Fruit fly (Drosophila melanogaster) whole organism, embryonic: Measurements from ENCODE around the gene Obp19d.

ENCODE experiments used
- Adf1 ChIP-seq: fragments of 200-800 bp; sonication (Bioruptor generic); IDR thresholded peaks from 2 replicates; pipeline ENCODE4 v1.3.6; 2022; ENCODE audit warnings: missing biosample characterization, missing genetic modification characterization
- CG10366 ChIP-seq: fragments of 200-800 bp; sonication (Bioruptor generic); IDR thresholded peaks from 2 replicates; pipeline ENCODE4 v1.3.6; 2022; ENCODE audit warnings: missing biosample characterization, missing genetic modification characterization
- CG12744 ChIP-seq: fragments of 200-800 bp; sonication (Bioruptor generic); optimal IDR thresholded peaks from 2 replicates; lab custom pipeline; 2016; ENCODE audit warnings: missing biosample characterization, missing genetic modification characterization
- CG13624 ChIP-seq: fragments of 200-800 bp; sonication (Bioruptor generic); optimal IDR thresholded peaks from 2 replicates; lab custom pipeline; 2016; ENCODE audit warnings: missing biosample characterization, missing genetic modification characterization
- CG14667 ChIP-seq: fragments of 200-800 bp; sonication (Bioruptor generic); IDR thresholded peaks from 2 replicates; pipeline ENCODE4 v1.3.6; 2022; ENCODE audit warnings: missing biosample characterization, missing genetic modification characterization
- CG15514 ChIP-seq: fragments of 200-800 bp; sonication (Bioruptor generic); optimal IDR thresholded peaks from 3 replicates; lab custom pipeline; 2017; ENCODE audit warnings: missing biosample characterization, missing genetic modification characterization, mild to moderate bottlenecking, moderate library complexity, missing genetic modification reagents
- CG16815 ChIP-seq: fragments of 200-800 bp; sonication (Bioruptor generic); optimal IDR thresholded peaks from 3 replicates; lab custom pipeline; 2017; ENCODE audit warnings: missing biosample characterization, mild to moderate bottlenecking, missing genetic modification characterization
- CG2678 ChIP-seq: fragments of 200-800 bp; sonication (Bioruptor generic); optimal IDR thresholded peaks from 3 replicates; lab custom pipeline; 2019; ENCODE audit warnings: missing biosample characterization, mild to moderate bottlenecking, missing genetic modification characterization, moderate library complexity
- CG2889 ChIP-seq: fragments of 200-800 bp; sonication (Bioruptor generic); IDR thresholded peaks from 3 replicates; pipeline ENCODE4 v1.3.6; 2022; ENCODE audit warnings: missing biosample characterization, missing genetic modification characterization
- CG3995 ChIP-seq: fragments of 200-800 bp; sonication (Bioruptor generic); optimal IDR thresholded peaks from 3 replicates; lab custom pipeline; 2016; ENCODE audit warnings: missing biosample characterization, missing genetic modification characterization
- CG43689 ChIP-seq: fragments of 200-800 bp; sonication (Bioruptor generic); IDR thresholded peaks from 2 replicates; pipeline ENCODE4 v1.3.6; 2022; ENCODE audit warnings: missing biosample characterization, missing genetic modification characterization
- CG4404 ChIP-seq: fragments of 200-800 bp; sonication (Bioruptor generic); IDR thresholded peaks from 2 replicates; pipeline ENCODE4 v1.3.6; 2022; ENCODE audit warnings: missing biosample characterization, missing genetic modification characterization
- CG4820 ChIP-seq: fragments of 200-800 bp; sonication (Bioruptor generic); optimal IDR thresholded peaks from 3 replicates; lab custom pipeline; 2016; ENCODE audit warnings: missing biosample characterization, missing genetic modification characterization
- CG6272 ChIP-seq: fragments of 200-800 bp; sonication (Bioruptor generic); IDR thresholded peaks from 2 replicates; pipeline ENCODE4 v1.3.6; 2022; ENCODE audit warnings: missing biosample characterization, missing genetic modification characterization
- CG7963 ChIP-seq: fragments of 200-800 bp; sonication (Bioruptor generic); IDR thresholded peaks from 3 replicates; pipeline ENCODE4 v1.3.6; 2022; ENCODE audit warnings: missing biosample characterization, missing genetic modification characterization; ENCODE audit not compliant: partially characterized antibody
- CG9817 ChIP-seq: fragments of 200-800 bp; sonication (Bioruptor generic); optimal IDR thresholded peaks from 2 replicates; lab custom pipeline; 2018; ENCODE audit warnings: missing biosample characterization, mild to moderate bottlenecking, missing genetic modification characterization, moderate library complexity
- Doc2 ChIP-seq: fragments of 200-800 bp; sonication (Bioruptor generic); IDR thresholded peaks from 2 replicates; pipeline ENCODE4 v1.3.6; 2022; ENCODE audit warnings: missing biosample characterization, missing genetic modification characterization
- Dp ChIP-seq: fragments of 200-800 bp; sonication (Bioruptor generic); optimal IDR thresholded peaks from 2 replicates; lab custom pipeline; 2018; ENCODE audit warnings: missing biosample characterization, mild to moderate bottlenecking, missing genetic modification characterization, moderate library complexity
- ERR ChIP-seq: fragments of 200-800 bp; sonication (Bioruptor generic); optimal IDR thresholded peaks from 2 replicates; lab custom pipeline; 2016; ENCODE audit warnings: missing biosample characterization, missing genetic modification characterization
- Ets65A ChIP-seq: fragments of 200-800 bp; sonication (Bioruptor generic); peaks from one replicate; lab custom pipeline; 2016; ENCODE audit warnings: missing biosample characterization, missing genetic modification characterization
- HLH4C ChIP-seq: fragments of 200-800 bp; sonication (Bioruptor generic); IDR thresholded peaks from 3 replicates; pipeline ENCODE4 v1.3.6; 2022; ENCODE audit warnings: missing biosample characterization, missing genetic modification characterization; ENCODE audit not compliant: partially characterized antibody
- HmgD ChIP-seq: fragments of 200-800 bp; sonication (Bioruptor generic); optimal IDR thresholded peaks from 3 replicates; lab custom pipeline; 2016; ENCODE audit warnings: missing biosample characterization, missing genetic modification characterization
- Med ChIP-seq: fragments of 200-800 bp; sonication (Bioruptor generic); peaks from one replicate; lab custom pipeline; 2016; ENCODE audit warnings: missing biosample characterization, missing genetic modification characterization, mild to moderate bottlenecking, inconsistent platforms, moderate library complexity
- NfI ChIP-seq: fragments of 200-800 bp; sonication (Bioruptor generic); optimal IDR thresholded peaks from 3 replicates; lab custom pipeline; 2018; ENCODE audit warnings: missing biosample characterization, mild to moderate bottlenecking, missing genetic modification characterization, moderate library complexity
- Pdp1 ChIP-seq, 2 experiments: fragments of 200-800 bp; sonication (Bioruptor generic); optimal IDR thresholded peaks; 3 replicates each; lab custom pipeline; 2016; ENCODE audit warnings: missing biosample characterization in 2 of 2, missing genetic modification characterization in 2 of 2, mild to moderate bottlenecking in 1 of 2, moderate library complexity in 1 of 2
- Scr ChIP-seq: fragments of 200-800 bp; sonication (Bioruptor generic); IDR thresholded peaks from 2 replicates; pipeline ENCODE4 v1.3.6; 2022; ENCODE audit warnings: missing biosample characterization, missing genetic modification characterization; ENCODE audit not compliant: partially characterized antibody
- Sin3A ChIP-seq: fragments of >200 bp; optimal IDR thresholded peaks from 2 replicates; lab custom pipeline; 2018
- Sry-δ ChIP-seq: fragments of 200-800 bp; sonication (Bioruptor generic); optimal IDR thresholded peaks from 2 replicates; lab custom pipeline; 2016; ENCODE audit warnings: missing biosample characterization, missing genetic modification characterization
- Taf1 ChIP-seq: fragments of 200-800 bp; sonication (Bioruptor generic); IDR thresholded peaks from 2 replicates; pipeline ENCODE4 v1.3.6; 2022; ENCODE audit warnings: missing biosample characterization, missing genetic modification characterization
- Xbp1 ChIP-seq: fragments of 200-800 bp; sonication (Bioruptor generic); optimal IDR thresholded peaks from 3 replicates; lab custom pipeline; 2016; ENCODE audit warnings: missing biosample characterization, mild to moderate bottlenecking, missing genetic modification characterization
- ap ChIP-seq: fragments of 200-800 bp; sonication (Bioruptor generic); IDR thresholded peaks from 2 replicates; pipeline ENCODE4 v1.3.6; 2022; ENCODE audit warnings: missing biosample characterization, missing genetic modification characterization
- chinmo ChIP-seq: fragments of 200-800 bp; sonication (Bioruptor generic); IDR thresholded peaks from 4 replicates; pipeline ENCODE4 v1.3.6; 2022; ENCODE audit warnings: missing biosample characterization, missing genetic modification characterization; ENCODE audit not compliant: partially characterized antibody
- chn ChIP-seq: fragments of 200-800 bp; sonication (Bioruptor generic); optimal IDR thresholded peaks from 2 replicates; lab custom pipeline; 2016; ENCODE audit warnings: missing biosample characterization, missing genetic modification characterization
- disco-r ChIP-seq: fragments of 200-800 bp; sonication (Bioruptor generic); optimal IDR thresholded peaks from 2 replicates; lab custom pipeline; 2016; ENCODE audit warnings: missing biosample characterization, missing genetic modification characterization
- dysf ChIP-seq: fragments of 200-800 bp; sonication (Bioruptor generic); IDR thresholded peaks from 3 replicates; pipeline ENCODE4 v1.3.6; 2022; ENCODE audit warnings: missing biosample characterization, missing genetic modification characterization
- gem ChIP-seq: fragments of 200-800 bp; sonication (Bioruptor generic); optimal IDR thresholded peaks from 2 replicates; lab custom pipeline; 2019; ENCODE audit warnings: missing biosample characterization, mild to moderate bottlenecking, missing genetic modification characterization, moderate library complexity
- ind ChIP-seq: fragments of 200-800 bp; sonication (Bioruptor generic); optimal IDR thresholded peaks from 3 replicates; lab custom pipeline; 2016; ENCODE audit warnings: missing biosample characterization, missing genetic modification characterization
- knrl ChIP-seq: fragments of 200-800 bp; sonication (Bioruptor generic); IDR thresholded peaks from 3 replicates; pipeline ENCODE4 v1.3.6; 2022; ENCODE audit warnings: missing biosample characterization, missing genetic modification characterization; ENCODE audit not compliant: partially characterized antibody
- lilli ChIP-seq: fragments of 200-800 bp; sonication (Bioruptor generic); optimal IDR thresholded peaks from 3 replicates; lab custom pipeline; 2016; ENCODE audit warnings: missing biosample characterization, missing genetic modification characterization
- lov ChIP-seq, 2 experiments: fragments of 200-800 bp in 1 of 2; fragments of >200 bp in 1 of 2; sonication (Bioruptor generic) in 1 of 2; IDR thresholded peaks in 1 of 2; optimal IDR thresholded peaks in 1 of 2; 2 replicates in 1 of 2; 3 replicates in 1 of 2; pipeline versions ENCODE4 v1.3.6 to Lab custom; 2017 to 2022; ENCODE audit warnings: missing biosample characterization in 1 of 2, missing genetic modification characterization in 1 of 2
- mam ChIP-seq: fragments of 200-800 bp; sonication (Bioruptor generic); optimal IDR thresholded peaks from 3 replicates; lab custom pipeline; 2016; ENCODE audit warnings: missing biosample characterization, missing genetic modification characterization
- mld ChIP-seq: fragments of 200-800 bp; sonication (Bioruptor generic); IDR thresholded peaks from 3 replicates; pipeline ENCODE4 v1.3.6; 2022; ENCODE audit warnings: missing biosample characterization, missing genetic modification characterization; ENCODE audit not compliant: partially characterized antibody
- oc ChIP-seq: fragments of 200-800 bp; sonication (Bioruptor generic); optimal IDR thresholded peaks from 2 replicates; lab custom pipeline; 2018; ENCODE audit warnings: missing biosample characterization, mild to moderate bottlenecking, missing genetic modification characterization, moderate library complexity
- seq ChIP-seq: fragments of 200-800 bp; sonication (Bioruptor generic); IDR thresholded peaks from 2 replicates; pipeline ENCODE4 v1.3.6; 2022; ENCODE audit warnings: missing biosample characterization, missing genetic modification characterization
- slbo ChIP-seq: fragments of 200-800 bp; sonication (Bioruptor generic); IDR thresholded peaks from 2 replicates; pipeline ENCODE4 v1.3.6; 2022; ENCODE audit warnings: missing biosample characterization, missing genetic modification characterization
- tio ChIP-seq: fragments of 200-800 bp; sonication (Bioruptor generic); optimal IDR thresholded peaks from 2 replicates; lab custom pipeline; 2017; ENCODE audit warnings: missing biosample characterization, missing genetic modification characterization, inconsistent platforms
- unc-4 ChIP-seq: fragments of 200-800 bp; sonication (Bioruptor generic); IDR thresholded peaks from 2 replicates; pipeline ENCODE4 v1.3.6; 2022; ENCODE audit warnings: missing biosample characterization, missing genetic modification characterization; ENCODE audit not compliant: partially characterized antibody
- yki ChIP-seq: fragments of >200 bp; optimal IDR thresholded peaks from 3 replicates; lab custom pipeline; 2018

The Obp19d gene

DNA sequence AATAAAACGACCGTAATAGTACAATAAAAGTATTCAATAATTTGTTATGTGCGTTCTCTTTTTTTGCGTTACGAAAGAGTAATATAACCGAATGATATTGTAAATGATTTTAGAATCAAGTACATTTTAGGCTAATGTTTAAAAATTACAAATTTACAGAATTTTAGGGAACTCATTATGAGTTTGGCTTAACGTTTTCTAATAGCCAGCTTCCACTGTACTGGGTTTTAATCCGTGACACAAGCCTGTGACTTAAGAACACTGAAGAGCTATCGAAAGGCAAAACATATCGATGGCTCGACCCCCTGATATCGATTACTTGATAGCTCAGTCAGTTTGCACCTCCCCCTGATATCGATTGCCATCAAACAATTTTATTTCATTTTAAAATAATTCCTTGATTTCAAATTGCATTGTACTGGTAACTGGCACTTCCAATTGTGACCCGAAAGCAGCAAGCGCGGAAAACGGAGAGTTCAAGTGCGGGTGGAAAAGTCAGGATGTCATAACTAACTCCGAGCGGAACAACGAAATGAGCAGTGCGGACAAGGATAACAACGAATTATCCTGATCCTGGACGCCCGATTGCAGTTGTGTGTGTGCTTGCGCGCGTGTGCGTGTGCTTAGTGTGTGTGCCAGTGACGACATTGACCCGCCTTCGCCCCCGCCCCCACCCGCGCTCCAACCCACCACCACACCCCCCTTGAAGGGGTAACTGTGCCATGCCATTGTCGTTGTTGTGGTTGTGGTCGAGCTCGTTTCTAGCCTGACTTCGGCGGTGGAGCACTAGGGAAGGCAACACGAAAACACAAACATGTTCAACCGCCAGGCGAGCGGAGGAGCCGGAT lies 25.1 kb upstream of the Obp19d start, which contains the start of gene HERC2 (continued):
- TF ChIP-seq slbo (GFP tag; lab: Robert Waterston, UW) (peak; percentile 82), CG13624 (GFP tag; lab: Kevin White, UChicago) (peak; percentile 55), knrl (peak; percentile 85), ERR (GFP tag; lab: Kevin White, UChicago) (peak; percentile 14), CG12744 (GFP tag; lab: Kevin White, UChicago) (peak; percentile 9), CG9817 (peak; percentile 51), ind (GFP tag; lab: Kevin White, UChicago) (peak; percentile 58), Pdp1 (GFP tag; optimal IDR thresholded peaks at IDR 0.05; lab: Kevin White, UChicago) (peak; percentile 57 to 62), mam (GFP tag; lab: Kevin White, UChicago) (peak; percentile 73), tio (GFP tag; lab: Kevin White, UChicago) (no peak), Xbp1 (GFP tag; lab: Kevin White, UChicago) (peak; percentile 53), CG14667 (peak; percentile 34; the same call in 1 of the 2 replicates), CG16815 (GFP tag; lab: Kevin White, UChicago) (peak; percentile 23), CG6272 (GFP tag; lab: Robert Waterston, UW) (peak; percentile 67), Sin3A (lab: Kevin White, UChicago) (peak; percentile 5), CG2678 (tag; lab: Kevin White, UChicago) (no peak), Ets65A (GFP tag; lab: Kevin White, UChicago) (peak; percentile 93), CG43689 (GFP tag; lab: Robert Waterston, UW) (no peak), HLH4C (GFP tag; lab: Robert Waterston, UW) (peak; percentile 93), mld (GFP tag; lab: Robert Waterston, UW) (peak; percentile 89; the same call in 2 of the 3 replicates), Adf1 (GFP tag; lab: Robert Waterston, UW) (0 out of 2 replicates have a peak, but pooled peaks have one; percentile 9), unc-4 (GFP tag; lab: Robert Waterston, UW) (peak; percentile 77), CG7963 (GFP tag; lab: Robert Waterston, UW) (peak; percentile 95), oc (tag; lab: Kevin White, UChicago) (peak; percentile 70), CG4404 (peak; percentile 45), dysf (GFP tag; lab: Robert Waterston, UW) (peak; percentile 62), Dp (GFP tag; lab: Kevin White, UChicago) (peak; percentile 28), disco-r (GFP tag; lab: Kevin White, UChicago) (peak; percentile 32), lilli (peak; percentile 66), CG10366 (GFP tag; lab: Robert Waterston, UW) (peak; percentile 52), gem (tag; lab: Kevin White, UChicago) (no peak), yki (no peak), CG4820 (GFP tag; lab: Kevin White, UChicago) (peak; percentile 17), chinmo (peak; percentile 89; the same call in 3 of the 4 replicates), NfI (GFP tag; lab: Kevin White, UChicago) (peak; percentile 22), chn (GFP tag; lab: Kevin White, UChicago) (peak; percentile 58), seq (no peak), HmgD (peak; percentile 53), CG2889 (GFP tag; lab: Robert Waterston, UW) (0 out of 3 replicates have a peak, but pooled peaks have one; percentile 18), Scr (GFP tag; lab: Robert Waterston, UW) (peak; percentile 84), CG15514 (peak; percentile 12), Taf1 (0 out of 2 replicates have a peak, but pooled peaks have one; percentile 25), Sry-δ (GFP tag; lab: Kevin White, UChicago) (peak; percentile 80), ap (GFP tag; lab: Robert Waterston, UW) (0 out of 2 replicates have a peak, but pooled peaks have one; percentile 31), CG3995 (peak; percentile 97), lov (optimal IDR thresholded peaks at IDR 0.05; lab: Kevin White, UChicago) (no peak), lov (GFP tag; IDR thresholded peaks at IDR 0.05; lab: Robert Waterston, UW) (no peak), Doc2 (GFP tag; lab: Robert Waterston, UW) (no peak), Med (GFP tag; lab: Kevin White, UChicago) (peak; percentile 91)
